Fruit fly (Drosophila melanogaster) whole organism, wandering third instar larva: Measurements from ENCODE around the gene Rpp14b.

Source experiments
- CG32264 ChIP-seq: fragments of 200-800 bp; sonication (Bioruptor generic); optimal IDR thresholded peaks from 2 replicates; lab custom pipeline; 2016; ENCODE audit warnings: missing biosample characterization, missing genetic modification characterization
- CG9705 ChIP-seq: fragments of 200-800 bp; sonication (Bioruptor generic); optimal IDR thresholded peaks from 2 replicates; lab custom pipeline; 2018; ENCODE audit warnings: missing biosample characterization, mild to moderate bottlenecking, missing genetic modification characterization
- CrebA ChIP-seq: fragments of 200-800 bp; sonication (Bioruptor generic); optimal IDR thresholded peaks from 2 replicates; lab custom pipeline; 2016; ENCODE audit warnings: missing biosample characterization, mild to moderate bottlenecking, missing genetic modification characterization, borderline replicate concordance
- Dif ChIP-seq: fragments of 200-275, 200-300 bp; sonication (Bioruptor generic); optimal IDR thresholded peaks from 2 replicates; lab custom pipeline; 2018; ENCODE audit warnings: missing biosample characterization, missing genetic modification characterization; ENCODE audit not compliant: partially characterized antibody
- GATAd ChIP-seq: sonication (Bioruptor generic); optimal IDR thresholded peaks from 2 replicates; lab custom pipeline; 2016; ENCODE audit warnings: missing biosample characterization, missing genetic modification characterization
- HLH106 ChIP-seq: fragments of 200-800 bp; optimal IDR thresholded peaks from 3 replicates; lab custom pipeline; 2019; ENCODE audit warnings: missing biosample characterization, mild to moderate bottlenecking, missing genetic modification characterization, moderate library complexity
- Hnf4 ChIP-seq: fragments of 200-800 bp; sonication (Bioruptor generic); optimal IDR thresholded peaks from 2 replicates; lab custom pipeline; 2016; ENCODE audit warnings: missing biosample characterization, mild to moderate bottlenecking, missing genetic modification characterization
- Hr78 ChIP-seq: fragments of >200 bp; optimal IDR thresholded peaks from 2 replicates; lab custom pipeline; 2017; ENCODE audit warnings: missing biosample characterization, missing genetic modification characterization
- Hr83 ChIP-seq: fragments of 200-300 bp; sonication (Bioruptor generic); optimal IDR thresholded peaks from 2 replicates; lab custom pipeline; 2016; ENCODE audit warnings: missing biosample characterization, mild to moderate bottlenecking, missing genetic modification characterization, moderate library complexity; ENCODE audit not compliant: poor library complexity, severe bottlenecking
- Jra ChIP-seq: sonication (Bioruptor generic); optimal IDR thresholded peaks from 2 replicates; lab custom pipeline; 2016; ENCODE audit warnings: missing biosample characterization, missing genetic modification characterization
- Mio ChIP-seq: sonication (Bioruptor generic); optimal IDR thresholded peaks from 2 replicates; lab custom pipeline; 2016; ENCODE audit warnings: missing biosample characterization, missing genetic modification characterization
- Myc ChIP-seq: fragments of >200 bp; optimal IDR thresholded peaks from 2 replicates; lab custom pipeline; 2017
- N ChIP-seq: fragments of >200 bp; optimal IDR thresholded peaks from 2 replicates; lab custom pipeline; 2018; ENCODE audit warnings: missing biosample characterization, missing external identifiers, missing genetic modification characterization
- OdsH ChIP-seq: fragments of 200-800 bp; sonication (Bioruptor generic); optimal IDR thresholded peaks from 2 replicates; lab custom pipeline; 2016; ENCODE audit warnings: missing biosample characterization, mild to moderate bottlenecking, missing genetic modification characterization
- Rel ChIP-seq, 2 experiments: fragments of 200-800 bp; sonication (Bioruptor generic) in 1 of 2; optimal IDR thresholded peaks; 2 replicates in 1 of 2; 3 replicates in 1 of 2; lab custom pipeline; 2016 to 2019; ENCODE audit warnings: mild to moderate bottlenecking in 2 of 2, missing biosample characterization in 2 of 2, missing genetic modification characterization in 2 of 2, moderate library complexity in 1 of 2
- Sp1 ChIP-seq: fragments of 200-800 bp; sonication (Bioruptor generic); optimal IDR thresholded peaks from 3 replicates; lab custom pipeline; 2019; ENCODE audit warnings: missing biosample characterization, mild to moderate bottlenecking, missing genetic modification characterization, moderate library complexity
- br ChIP-seq: fragments of 200-800 bp; sonication (Bioruptor generic); optimal IDR thresholded peaks from 2 replicates; lab custom pipeline; 2016; ENCODE audit warnings: missing biosample characterization, missing genetic modification characterization
- brk ChIP-seq: fragments of 200-800 bp; sonication (Bioruptor generic); optimal IDR thresholded peaks from 2 replicates; lab custom pipeline; 2016; ENCODE audit warnings: missing biosample characterization, mild to moderate bottlenecking, missing genetic modification characterization
- dl ChIP-seq, 2 experiments: fragments of 175-275, 200-275 bp in 1 of 2; fragments of 200-275 bp in 1 of 2; sonication (Bioruptor generic); optimal IDR thresholded peaks; lab custom pipeline; 2018; ENCODE audit warnings: mild to moderate bottlenecking in 2 of 2, missing biosample characterization in 2 of 2, missing genetic modification characterization in 2 of 2, moderate library complexity in 2 of 2; ENCODE audit not compliant: partially characterized antibody in 2 of 2, insufficient read depth in 1 of 2
- dmrt93B ChIP-seq: fragments of 200-800 bp; sonication (Bioruptor generic); optimal IDR thresholded peaks from 2 replicates; lab custom pipeline; 2018; ENCODE audit warnings: missing biosample characterization, mild to moderate bottlenecking, missing genetic modification characterization
- dsf ChIP-seq: sonication (Bioruptor generic); optimal IDR thresholded peaks from 2 replicates; lab custom pipeline; 2016; ENCODE audit warnings: missing biosample characterization, missing genetic modification characterization, borderline replicate concordance
- ey ChIP-seq: fragments of 200-800 bp; sonication (Bioruptor generic); optimal IDR thresholded peaks from 2 replicates; lab custom pipeline; 2016; ENCODE audit warnings: missing biosample characterization, missing genetic modification characterization
- foxo ChIP-seq, 2 experiments: fragments of 200-800 bp; sonication (Bioruptor generic); optimal IDR thresholded peaks; 2 replicates in 1 of 2; 3 replicates in 1 of 2; lab custom pipeline; 2016 to 2017; ENCODE audit warnings: missing biosample characterization in 2 of 2, missing genetic modification characterization in 2 of 2
- fru ChIP-seq: fragments of 200-800 bp; sonication (Bioruptor generic); optimal IDR thresholded peaks from 3 replicates; lab custom pipeline; 2016; ENCODE audit warnings: missing biosample characterization, mild to moderate bottlenecking, missing genetic modification characterization
- h ChIP-seq: fragments of 200-800 bp; sonication (Bioruptor generic); optimal IDR thresholded peaks from 3 replicates; lab custom pipeline; 2016; ENCODE audit warnings: missing biosample characterization, mild to moderate bottlenecking, missing genetic modification characterization
- jim ChIP-seq: fragments of 175-275, 200-325 bp; sonication (Bioruptor generic); optimal IDR thresholded peaks from 2 replicates; lab custom pipeline; 2016; ENCODE audit warnings: missing biosample characterization, mild to moderate bottlenecking, missing genetic modification characterization
- lola ChIP-seq: fragments of >200 bp; optimal IDR thresholded peaks from 2 replicates; lab custom pipeline; 2017; ENCODE audit warnings: missing biosample characterization, missing genetic modification characterization
- pan ChIP-seq: fragments of >200 bp; optimal IDR thresholded peaks from 2 replicates; lab custom pipeline; 2017
- psq ChIP-seq: fragments of 200-800 bp; sonication (Bioruptor generic); optimal IDR thresholded peaks from 3 replicates; lab custom pipeline; 2017; ENCODE audit warnings: missing biosample characterization, mild to moderate bottlenecking, missing genetic modification characterization, moderate library complexity
- rgr ChIP-seq: fragments of 200-800 bp; sonication (Bioruptor generic); optimal IDR thresholded peaks from 3 replicates; lab custom pipeline; 2016; ENCODE audit warnings: missing biosample characterization, mild to moderate bottlenecking, missing genetic modification characterization
- sage ChIP-seq: fragments of 200-800 bp; sonication (Bioruptor generic); optimal IDR thresholded peaks from 2 replicates; lab custom pipeline; 2016; ENCODE audit warnings: missing biosample characterization, mild to moderate bottlenecking, missing genetic modification characterization
- sv ChIP-seq: fragments of 200-800 bp; sonication (Bioruptor generic); optimal IDR thresholded peaks from 3 replicates; lab custom pipeline; 2016; ENCODE audit warnings: missing biosample characterization, missing genetic modification characterization
- tai ChIP-seq: sonication (Bioruptor generic); optimal IDR thresholded peaks from 2 replicates; lab custom pipeline; 2016; ENCODE audit warnings: missing biosample characterization, missing genetic modification characterization
- usp ChIP-seq: fragments of >200 bp; optimal IDR thresholded peaks from 2 replicates; lab custom pipeline; 2017; ENCODE audit warnings: missing biosample characterization, missing genetic modification characterization
- woc ChIP-seq: sonication (Bioruptor generic); optimal IDR thresholded peaks from 2 replicates; lab custom pipeline; 2016; ENCODE audit warnings: missing biosample characterization, mild to moderate bottlenecking, missing genetic modification characterization

Gene Rpp14b

DNA sequence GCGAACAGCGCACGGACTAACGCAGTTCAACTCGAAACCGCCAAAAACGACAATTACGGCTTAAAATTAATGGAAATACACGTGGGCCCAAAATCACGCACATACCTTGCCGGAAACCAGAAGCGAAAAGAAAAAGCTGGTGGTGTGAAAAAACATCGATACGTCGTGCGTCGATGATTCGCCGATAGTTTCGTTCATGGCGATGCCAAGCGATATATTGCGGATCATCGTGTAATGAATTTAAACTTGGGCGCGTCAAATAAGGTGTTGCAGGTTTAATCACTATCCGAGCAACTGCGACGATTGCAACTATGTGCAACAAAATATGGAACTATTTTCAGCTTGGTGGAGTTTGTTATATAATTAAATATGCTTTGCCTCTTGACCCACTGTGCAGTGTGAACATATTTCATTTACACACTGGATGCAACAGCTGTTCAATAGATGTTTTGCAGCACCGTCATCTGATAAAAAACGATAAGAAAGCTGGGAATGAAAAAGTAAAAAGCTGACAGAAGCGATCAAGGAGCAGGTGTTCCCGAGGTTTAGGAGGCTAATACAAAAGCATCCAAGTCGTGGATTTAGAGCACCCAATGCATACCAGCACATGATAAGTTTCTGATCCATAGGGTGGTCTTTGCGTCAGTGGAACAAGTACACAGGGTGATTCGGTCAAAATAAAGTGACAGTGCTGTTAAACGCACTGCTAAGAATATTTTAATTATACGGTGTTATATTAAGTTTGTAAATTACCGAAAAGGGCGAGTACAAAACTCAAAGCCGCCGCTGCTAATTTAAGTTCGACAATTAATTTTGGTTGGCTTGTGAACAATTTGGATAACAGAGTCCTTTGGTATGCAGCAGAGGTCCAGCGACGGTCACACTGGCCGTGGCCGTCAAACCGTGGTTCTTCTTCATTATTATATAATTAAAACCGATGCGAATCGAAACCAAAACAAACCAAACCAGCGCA is 9.4 kb upstream of the Rpp14b start, which contains the start of the genes RpL32 and CG7943:
RpL32 (minus strand) TSS at position 133 of the 973 bp plus-strand sequence.
CG7943 (plus strand) TSS at position 442 of the 973 bp plus-strand sequence.
- peak; percentile 82 for TF ChIP-seq sv (GFP tag; lab: Kevin White, UChicago)
- TF ChIP-seq br (GFP tag; lab: Kevin White, UChicago): peak; percentile 95
- TF ChIP-seq dl (GFP tag; optimal IDR thresholded peaks at IDR 0.05; lab: Kevin White, UChicago; ENCODE audit: insufficient read depth in 1 of 2, partially characterized antibody in 2 of 2): no peak
- peak; percentile 97 for TF ChIP-seq dmrt93B
- TF ChIP-seq OdsH (GFP tag; lab: Kevin White, UChicago): peak; percentile 91
- TF ChIP-seq pan: no peak
- no peak for TF ChIP-seq Rel (GFP tag; optimal IDR thresholded peaks at IDR 0.05; lab: Kevin White, UChicago)
- peak; percentile 67 for TF ChIP-seq Rel (tag; optimal IDR thresholded peaks at IDR 0.05; lab: Kevin White, UChicago)
- TF ChIP-seq h (GFP tag; lab: Kevin White, UChicago): peak; percentile 97
- peak; percentile 84 to 96 for TF ChIP-seq foxo (GFP tag; optimal IDR thresholded peaks at IDR 0.05; lab: Kevin White, UChicago)
- TF ChIP-seq GATAd (GFP tag; lab: Kevin White, UChicago): peak; percentile 90
- TF ChIP-seq N: no peak
- no peak for TF ChIP-seq brk (GFP tag; lab: Kevin White, UChicago)
- peak; percentile 89 for TF ChIP-seq ey (GFP tag; lab: Kevin White, UChicago)
- TF ChIP-seq Mio (GFP tag; lab: Kevin White, UChicago): peak; percentile 74
- peak; percentile 93 for TF ChIP-seq Jra
- TF ChIP-seq CrebA (GFP tag; lab: Kevin White, UChicago): no peak
- peak; percentile 95 for TF ChIP-seq Hnf4 (GFP tag; lab: Kevin White, UChicago)
- TF ChIP-seq sage (GFP tag; lab: Kevin White, UChicago): peak; percentile 88
- peak; percentile 92 for TF ChIP-seq Sp1 (GFP tag; lab: Kevin White, UChicago)
- peak; percentile 96 for TF ChIP-seq CG9705 (GFP tag; lab: Kevin White, UChicago)
- peak; percentile 83 for TF ChIP-seq psq (GFP tag; lab: Kevin White, UChicago)
- TF ChIP-seq lola (GFP tag; lab: Kevin White, UChicago): no peak
- TF ChIP-seq jim (GFP tag; lab: Kevin White, UChicago): peak; percentile 34
- TF ChIP-seq Dif: no peak
- TF ChIP-seq Myc (lab: Kevin White, UChicago): peak; percentile 76
- peak; percentile 93 for TF ChIP-seq woc
- TF ChIP-seq CG32264 (GFP tag; lab: Kevin White, UChicago): peak; percentile 94
- TF ChIP-seq rgr: peak; percentile 95
- TF ChIP-seq Hr83 (GFP tag; lab: Kevin White, UChicago): peak; percentile 99
- no peak for TF ChIP-seq tai
- peak; percentile 89 for TF ChIP-seq dsf (GFP tag; lab: Kevin White, UChicago)
- peak; percentile 95 for TF ChIP-seq HLH106 (tag; lab: Kevin White, UChicago)
- TF ChIP-seq fru (GFP tag; lab: Kevin White, UChicago): peak; percentile 96
- TF ChIP-seq, all 38 proteins: peak for 25

DNA sequence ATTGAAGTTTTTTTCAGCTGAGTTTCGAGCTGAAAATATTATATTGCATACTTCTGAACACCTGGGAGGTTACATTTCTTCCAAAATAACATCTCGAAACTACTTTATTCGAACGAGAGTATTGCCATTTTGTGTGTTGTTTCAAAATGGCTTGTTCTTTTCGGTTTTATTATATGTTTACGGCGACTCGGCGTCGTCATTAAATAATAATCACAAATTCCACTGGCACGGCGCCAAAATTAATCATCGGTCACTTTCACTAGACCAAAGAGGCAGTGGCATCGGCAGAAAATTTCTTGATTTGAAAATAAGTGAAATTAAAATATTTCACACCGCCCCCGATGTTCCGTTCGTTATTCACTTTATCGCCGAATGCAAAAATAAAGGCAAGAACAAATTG is 5.3 kb upstream of the Rpp14b start:
- TF ChIP-seq Myc (lab: Kevin White, UChicago): no peak
- no peak for TF ChIP-seq dmrt93B
- no peak for TF ChIP-seq usp
- TF ChIP-seq br (GFP tag; lab: Kevin White, UChicago): no peak
- no peak for TF ChIP-seq rgr
- TF ChIP-seq jim (GFP tag; lab: Kevin White, UChicago): no peak
- TF ChIP-seq Rel (GFP tag; optimal IDR thresholded peaks at IDR 0.05; lab: Kevin White, UChicago): no peak
- TF ChIP-seq Rel (tag; optimal IDR thresholded peaks at IDR 0.05; lab: Kevin White, UChicago): no peak
- no peak for TF ChIP-seq Hr78 (GFP tag; lab: Kevin White, UChicago)
- TF ChIP-seq N: no peak
- TF ChIP-seq h (GFP tag; lab: Kevin White, UChicago): no peak
- TF ChIP-seq fru (GFP tag; lab: Kevin White, UChicago): no peak
- TF ChIP-seq Hnf4 (GFP tag; lab: Kevin White, UChicago): no peak
- TF ChIP-seq Jra: no peak
- TF ChIP-seq lola (GFP tag; lab: Kevin White, UChicago): no peak
